Fruit fly (Drosophila melanogaster): Measurements from ENCODE around the gene CG13455.

The CG13455 gene

dm6 chr3L:15496274-15496673 lies at the start of gene CG13455:
TSS of gene CG13455 (plus strand) at chr3L:15496574.
- no peak for TF ChIP-seq gl (tag; optimal IDR thresholded peaks at IDR 0.05)
- no peak for TF ChIP-seq CG9948 (tag; optimal IDR thresholded peaks at IDR 0.05)
- TF ChIP-seq Pif1B (GFP tag; optimal IDR thresholded peaks at IDR 0.05) = no peak
- no peak for TF ChIP-seq CG17806 (tag; optimal IDR thresholded peaks at IDR 0.05)

- TF ChIP-seq CG8301 (tag; optimal IDR thresholded peaks at IDR 0.05) = no peak
- no peak for TF ChIP-seq Ets98B (GFP tag; IDR thresholded peaks at IDR 0.05)
- no peak for TF ChIP-seq CG12605 (GFP tag; IDR thresholded peaks at IDR 0.05)
- no peak for TF ChIP-seq CG10348 (GFP tag; IDR thresholded peaks at IDR 0.05)
- no peak for TF ChIP-seq CG13204 (GFP tag; optimal IDR thresholded peaks at IDR 0.05)
- TF ChIP-seq CG32121 (GFP tag; IDR thresholded peaks at IDR 0.05) = no peak
- no peak for TF ChIP-seq CG4496 (GFP tag; IDR thresholded peaks at IDR 0.05)
- no peak for TF ChIP-seq CG14655 (GFP tag; optimal IDR thresholded peaks at IDR 0.05)
These were observed 22.4 kb upstream of the CG13455 start, which contains the start of gene cocoon for dm6 chr3L:15474010-15474409. TSS of gene cocoon (minus strand) at chr3L:15474110.

- TF ChIP-seq rn (GFP tag; IDR thresholded peaks at IDR 0.05) (no peak), CG8159 (tag; optimal IDR thresholded peaks at IDR 0.05) (no peak), Ets98B (GFP tag; IDR thresholded peaks at IDR 0.05) (no peak), CG9948 (tag; optimal IDR thresholded peaks at IDR 0.05) (no peak), CG32121 (GFP tag; IDR thresholded peaks at IDR 0.05) (no peak), CG12605 (GFP tag; IDR thresholded peaks at IDR 0.05) (no peak), EcR (GFP tag; optimal IDR thresholded peaks at IDR 0.05) (no peak), CG15710 (tag; optimal IDR thresholded peaks at IDR 0.05) (no peak), CG8301 (tag; optimal IDR thresholded peaks at IDR 0.05) (no peak)
These were observed 11.1 kb upstream of the CG13455 start, which contains the start of gene Ran-like for dm6 chr3L:15485302-15485701. TSS of gene Ran-like (minus strand) at chr3L:15485402.

- TF ChIP-seq D1 (tag; optimal IDR thresholded peaks at IDR 0.05) (no peak), CG34367 (tag; optimal IDR thresholded peaks at IDR 0.05) (no peak), CG13204 (GFP tag; optimal IDR thresholded peaks at IDR 0.05) (no peak), CG17806 (tag; optimal IDR thresholded peaks at IDR 0.05) (no peak), CG9948 (tag; optimal IDR thresholded peaks at IDR 0.05) (no peak), CG32121 (GFP tag; IDR thresholded peaks at IDR 0.05) (no peak), Ets98B (GFP tag; IDR thresholded peaks at IDR 0.05) (no peak), CG14655 (GFP tag; optimal IDR thresholded peaks at IDR 0.05) (no peak), Pif1A (GFP tag; optimal IDR thresholded peaks at IDR 0.05) (no peak), CG10348 (GFP tag; IDR thresholded peaks at IDR 0.05) (no peak), Pif1B (GFP tag; optimal IDR thresholded peaks at IDR 0.05) (no peak), CG8159 (tag; optimal IDR thresholded peaks at IDR 0.05) (no peak), CG12605 (GFP tag; IDR thresholded peaks at IDR 0.05) (no peak)
These were observed 2.3 kb upstream of the CG13455 start for dm6 chr3L:15493886-15494598.

- TF ChIP-seq CG34367 (tag; optimal IDR thresholded peaks at IDR 0.05) (no peak), fd96Ca (GFP tag; IDR thresholded peaks at IDR 0.05) (no peak), CG12605 (GFP tag; IDR thresholded peaks at IDR 0.05) (no peak), CG4496 (GFP tag; IDR thresholded peaks at IDR 0.05) (no peak), CG13204 (GFP tag; optimal IDR thresholded peaks at IDR 0.05) (no peak), CG17806 (tag; optimal IDR thresholded peaks at IDR 0.05) (no peak), CG14655 (GFP tag; optimal IDR thresholded peaks at IDR 0.05) (no peak), Ets98B (GFP tag; IDR thresholded peaks at IDR 0.05) (no peak), gl (tag; optimal IDR thresholded peaks at IDR 0.05) (no peak), CG15710 (tag; optimal IDR thresholded peaks at IDR 0.05) (no peak), CG9948 (tag; optimal IDR thresholded peaks at IDR 0.05) (no peak), Pif1A (GFP tag; optimal IDR thresholded peaks at IDR 0.05) (no peak), Pif1B (GFP tag; optimal IDR thresholded peaks at IDR 0.05) (no peak), CG8159 (tag; optimal IDR thresholded peaks at IDR 0.05) (no peak), CG10348 (GFP tag; IDR thresholded peaks at IDR 0.05) (no peak), EcR (GFP tag; optimal IDR thresholded peaks at IDR 0.05) (no peak), D1 (tag; optimal IDR thresholded peaks at IDR 0.05) (no peak), rn (GFP tag; IDR thresholded peaks at IDR 0.05) (no peak), CG32121 (GFP tag; IDR thresholded peaks at IDR 0.05) (no peak), Snoo (tag; optimal IDR thresholded peaks at IDR 0.05) (no peak)
These were observed 1.6 kb upstream of the CG13455 start for dm6 chr3L:15494599-15495271.

- no peak for TF ChIP-seq CG15710 (tag; optimal IDR thresholded peaks at IDR 0.05)
- TF ChIP-seq CG14655 (GFP tag; optimal IDR thresholded peaks at IDR 0.05) = no peak
- no peak for TF ChIP-seq rn (GFP tag; IDR thresholded peaks at IDR 0.05)
- no peak for TF ChIP-seq CG8159 (tag; optimal IDR thresholded peaks at IDR 0.05)
- TF ChIP-seq CG4496 (GFP tag; IDR thresholded peaks at IDR 0.05) = no peak
These were observed 925 bp upstream of the CG13455 start, which contains the start of gene CG12355 for dm6 chr3L:15495449-15495848. TSS of gene CG12355 (minus strand) at chr3L:15495549.
